Worm (Caenorhabditis elegans) whole organism, late embryonic: ENCODE results near the gene F16G10.10.

Experiments used
- ceh-30 ChIP-seq: fragments of 150-350 bp; optimal IDR thresholded peaks from 2 replicates; lab custom pipeline; 2014; ENCODE audit warnings: missing biosample characterization, missing genetic modification characterization
- mec-3 ChIP-seq: sonication (generic microtip); optimal IDR thresholded peaks from 2 replicates; lab custom pipeline; 2016; ENCODE audit warnings: borderline replicate concordance, missing genetic modification characterization, missing compliant biosample characterization

- TF ChIP-seq mec-3 (tag; lab: Kevin White, UChicago) (no peak), ceh-30 (tag; lab: Kevin White, UChicago) (no peak)
Observed at ce11 chrII:2340974-2341373, 49.8 kb downstream of the F16G10.10 start.
